Fruit fly (Drosophila melanogaster) whole organism, embryonic: Measurements from ENCODE around the gene CG43319.

ENCODE experiments used
- BEAF-32 ChIP-seq: fragments of 200-800 bp; sonication (Bioruptor generic); optimal IDR thresholded peaks from 3 replicates; lab custom pipeline; 2017; ENCODE audit warnings: missing biosample characterization, missing genetic modification characterization, mild to moderate bottlenecking, moderate library complexity, missing genetic modification reagents
- CG10654 ChIP-seq: fragments of 200-800 bp; sonication (Bioruptor generic); optimal IDR thresholded peaks from 2 replicates; lab custom pipeline; 2016; ENCODE audit warnings: missing biosample characterization, missing genetic modification characterization
- CG10959 ChIP-seq: fragments of 200-800 bp; sonication (Bioruptor generic); IDR thresholded peaks from 2 replicates; pipeline ENCODE4 v1.3.6; 2022; ENCODE audit warnings: missing biosample characterization, missing genetic modification characterization
- CG12659 ChIP-seq: fragments of 200-800 bp; sonication (Bioruptor generic); optimal IDR thresholded peaks from 3 replicates; lab custom pipeline; 2017; ENCODE audit warnings: mild to moderate bottlenecking, missing biosample characterization, missing genetic modification reagents, missing genetic modification characterization
- CG15073 ChIP-seq: fragments of 200-800 bp; sonication (Bioruptor generic); optimal IDR thresholded peaks from 2 replicates; lab custom pipeline; 2016; ENCODE audit warnings: missing biosample characterization, missing genetic modification characterization
- CG2120 ChIP-seq: fragments of 200-800 bp; sonication (Bioruptor generic); optimal IDR thresholded peaks from 3 replicates; lab custom pipeline; 2016; ENCODE audit warnings: missing biosample characterization, missing genetic modification characterization
- CG34422 ChIP-seq: fragments of 200-800 bp; sonication (Bioruptor generic); IDR thresholded peaks from 3 replicates; pipeline ENCODE4 v1.3.6; 2022; ENCODE audit warnings: missing biosample characterization, missing genetic modification characterization
- CG4360 ChIP-seq: fragments of 200-800 bp; sonication (Bioruptor generic); IDR thresholded peaks from 2 replicates; pipeline ENCODE4 v1.3.6; 2022; ENCODE audit warnings: missing biosample characterization, missing genetic modification characterization
- CG4617 ChIP-seq: fragments of 200-800 bp; sonication (Bioruptor generic); optimal IDR thresholded peaks from 3 replicates; lab custom pipeline; 2016; ENCODE audit warnings: missing biosample characterization, missing genetic modification characterization, borderline replicate concordance
- CG6689 ChIP-seq: fragments of 200-800 bp; sonication (Bioruptor generic); IDR thresholded peaks from 2 replicates; pipeline ENCODE4 v1.3.6; 2022; ENCODE audit warnings: missing biosample characterization, missing genetic modification characterization
- CG9932 ChIP-seq: fragments of 200-800 bp; sonication (Bioruptor generic); IDR thresholded peaks from 2 replicates; pipeline ENCODE4 v1.3.6; 2022; ENCODE audit warnings: missing biosample characterization, missing genetic modification characterization
- D ChIP-seq, 2 experiments: fragments of 200-800 bp in 1 of 2; fragments of >200 bp in 1 of 2; sonication (Bioruptor generic) in 1 of 2; optimal IDR thresholded peaks; 2 replicates in 1 of 2; 3 replicates in 1 of 2; lab custom pipeline; 2017; ENCODE audit warnings: mild to moderate bottlenecking in 1 of 2, missing biosample characterization in 1 of 2, missing genetic modification characterization in 1 of 2, missing genetic modification reagents in 1 of 2
- Dp ChIP-seq: fragments of 200-800 bp; sonication (Bioruptor generic); optimal IDR thresholded peaks from 2 replicates; lab custom pipeline; 2018; ENCODE audit warnings: missing biosample characterization, mild to moderate bottlenecking, missing genetic modification characterization, moderate library complexity
- E2f2 ChIP-seq: fragments of 200-800 bp; sonication (Bioruptor generic); IDR thresholded peaks from 2 replicates; pipeline ENCODE4 v1.3.6; 2022; ENCODE audit warnings: missing biosample characterization, missing genetic modification characterization
- Elba2 ChIP-seq: fragments of 200-800 bp; sonication (Bioruptor generic); optimal IDR thresholded peaks from 3 replicates; lab custom pipeline; 2016; ENCODE audit warnings: missing biosample characterization, missing genetic modification characterization
- HmgD ChIP-seq: fragments of 200-800 bp; sonication (Bioruptor generic); optimal IDR thresholded peaks from 3 replicates; lab custom pipeline; 2016; ENCODE audit warnings: missing biosample characterization, missing genetic modification characterization
- MBD-R2 ChIP-seq: fragments of 200-800 bp; sonication (Bioruptor generic); IDR thresholded peaks from 2 replicates; pipeline ENCODE4 v1.3.6; 2022; ENCODE audit warnings: missing biosample characterization, missing genetic modification characterization
- MESR4 ChIP-seq: fragments of 200-800 bp; sonication (Bioruptor generic); optimal IDR thresholded peaks from 2 replicates; lab custom pipeline; 2018; ENCODE audit warnings: missing biosample characterization, mild to moderate bottlenecking, missing genetic modification characterization, moderate library complexity
- Med ChIP-seq: fragments of 200-800 bp; sonication (Bioruptor generic); peaks from one replicate; lab custom pipeline; 2016; ENCODE audit warnings: missing biosample characterization, missing genetic modification characterization, mild to moderate bottlenecking, inconsistent platforms, moderate library complexity
- Nf-YB ChIP-seq: fragments of 200-800 bp; sonication (Bioruptor generic); optimal IDR thresholded peaks from 3 replicates; lab custom pipeline; 2019; ENCODE audit warnings: missing biosample characterization, mild to moderate bottlenecking, missing genetic modification characterization, moderate library complexity
- Nf-YC ChIP-seq: fragments of 200-800 bp; optimal IDR thresholded peaks from 3 replicates; lab custom pipeline; 2019; ENCODE audit warnings: missing biosample characterization, mild to moderate bottlenecking, missing genetic modification characterization, moderate library complexity
- Optix ChIP-seq: fragments of 200-800 bp; sonication (Bioruptor generic); IDR thresholded peaks from 3 replicates; pipeline ENCODE4 v1.3.6; 2022; ENCODE audit warnings: missing biosample characterization, missing genetic modification characterization
- Poxn ChIP-seq: fragments of 200-800 bp; sonication (Bioruptor generic); IDR thresholded peaks from 2 replicates; pipeline ENCODE4 v1.3.6; 2022; ENCODE audit warnings: missing biosample characterization, missing genetic modification characterization
- Sry-δ ChIP-seq: fragments of 200-800 bp; sonication (Bioruptor generic); optimal IDR thresholded peaks from 2 replicates; lab custom pipeline; 2016; ENCODE audit warnings: missing biosample characterization, missing genetic modification characterization
- Ssrp ChIP-seq: fragments of 200-800 bp; sonication (Bioruptor generic); optimal IDR thresholded peaks from 2 replicates; lab custom pipeline; 2018; ENCODE audit warnings: missing biosample characterization, mild to moderate bottlenecking, missing genetic modification characterization, moderate library complexity
- Trl ChIP-seq, 3 experiments: fragments of >200 bp in 2 of 3; fragments of 200-800 bp in 1 of 3; sonication (Bioruptor generic) in 1 of 3; optimal IDR thresholded peaks; 2 replicates in 1 of 3; 3 replicates in 2 of 3; lab custom pipeline; 2016 to 2017; ENCODE audit warnings: missing biosample characterization in 1 of 3, missing genetic modification characterization in 1 of 3
- bab2 ChIP-seq: fragments of 200-800 bp; sonication (Bioruptor generic); optimal IDR thresholded peaks from 2 replicates; lab custom pipeline; 2016; ENCODE audit warnings: missing biosample characterization, missing genetic modification characterization
- bbx ChIP-seq: fragments of 200-800 bp; sonication (Bioruptor generic); IDR thresholded peaks from 2 replicates; pipeline ENCODE4 v1.3.6; 2022; ENCODE audit warnings: missing biosample characterization, missing genetic modification characterization; ENCODE audit not compliant: partially characterized antibody
- chinmo ChIP-seq: fragments of 200-800 bp; sonication (Bioruptor generic); IDR thresholded peaks from 4 replicates; pipeline ENCODE4 v1.3.6; 2022; ENCODE audit warnings: missing biosample characterization, missing genetic modification characterization; ENCODE audit not compliant: partially characterized antibody
- ci ChIP-seq: fragments of 200-800 bp; sonication (Bioruptor generic); IDR thresholded peaks from 3 replicates; pipeline ENCODE4 v1.3.6; 2022; ENCODE audit warnings: missing biosample characterization, missing genetic modification characterization
- emc ChIP-seq: fragments of 200-800 bp; sonication (Bioruptor generic); optimal IDR thresholded peaks from 2 replicates; lab custom pipeline; 2016; ENCODE audit warnings: missing biosample characterization, missing genetic modification characterization
- en ChIP-seq: fragments of 200-800 bp; sonication (Bioruptor generic); optimal IDR thresholded peaks from 2 replicates; lab custom pipeline; 2016; ENCODE audit warnings: missing biosample characterization, missing genetic modification characterization
- gfzf ChIP-seq: fragments of 200-800 bp; sonication (Bioruptor generic); optimal IDR thresholded peaks from 2 replicates; lab custom pipeline; 2016; ENCODE audit warnings: missing biosample characterization, mild to moderate bottlenecking, missing genetic modification characterization, moderate library complexity
- grau ChIP-seq: fragments of 200-800 bp; optimal IDR thresholded peaks from 3 replicates; lab custom pipeline; 2019; ENCODE audit warnings: missing biosample characterization, mild to moderate bottlenecking, missing genetic modification characterization, moderate library complexity
- hb ChIP-seq: fragments of 200-800 bp; sonication (Bioruptor generic); IDR thresholded peaks from 3 replicates; pipeline ENCODE4 v1.3.6; 2022; ENCODE audit warnings: missing biosample characterization, missing genetic modification characterization; ENCODE audit not compliant: partially characterized antibody
- insv ChIP-seq, 2 experiments: fragments of 200-800 bp; sonication (Bioruptor generic); optimal IDR thresholded peaks; 3 replicates each; lab custom pipeline; 2016 to 2018; ENCODE audit warnings: missing biosample characterization in 2 of 2, missing genetic modification characterization in 2 of 2
- kah ChIP-seq: fragments of 200-800 bp; sonication (Bioruptor generic); optimal IDR thresholded peaks from 2 replicates; lab custom pipeline; 2018; ENCODE audit warnings: missing biosample characterization, mild to moderate bottlenecking, missing genetic modification characterization
- pfk ChIP-seq: fragments of 200-800 bp; sonication (Bioruptor generic); optimal IDR thresholded peaks from 2 replicates; lab custom pipeline; 2018; ENCODE audit warnings: missing biosample characterization, mild to moderate bottlenecking, missing genetic modification characterization, moderate library complexity
- pzg ChIP-seq: fragments of 200-800 bp; sonication (Bioruptor generic); optimal IDR thresholded peaks from 3 replicates; lab custom pipeline; 2018; ENCODE audit warnings: missing biosample characterization, mild to moderate bottlenecking, missing genetic modification characterization, moderate library complexity
- repo ChIP-seq: fragments of 200-800 bp; sonication (Bioruptor generic); optimal IDR thresholded peaks from 2 replicates; lab custom pipeline; 2016; ENCODE audit warnings: missing biosample characterization, missing genetic modification characterization
- salm ChIP-seq: fragments of 200-800 bp; sonication (Bioruptor generic); optimal IDR thresholded peaks from 2 replicates; lab custom pipeline; 2018; ENCODE audit warnings: missing biosample characterization, mild to moderate bottlenecking, missing genetic modification characterization
- sob ChIP-seq: fragments of 200-800 bp; sonication (Bioruptor generic); IDR thresholded peaks from 2 replicates; pipeline ENCODE4 v1.3.6; 2022; ENCODE audit warnings: missing biosample characterization, missing genetic modification characterization
- stc ChIP-seq: fragments of 200-800 bp; sonication (Bioruptor generic); IDR thresholded peaks from 2 replicates; pipeline ENCODE4 v1.3.6; 2022; ENCODE audit warnings: missing biosample characterization, missing genetic modification characterization
- tup ChIP-seq: fragments of 200-800 bp; sonication (Bioruptor generic); optimal IDR thresholded peaks from 2 replicates; lab custom pipeline; 2016; ENCODE audit warnings: missing biosample characterization, mild to moderate bottlenecking, missing genetic modification characterization, moderate library complexity
- unc-4 ChIP-seq: fragments of 200-800 bp; sonication (Bioruptor generic); IDR thresholded peaks from 2 replicates; pipeline ENCODE4 v1.3.6; 2022; ENCODE audit warnings: missing biosample characterization, missing genetic modification characterization; ENCODE audit not compliant: partially characterized antibody
- vvl ChIP-seq: fragments of 200-800 bp; sonication (Bioruptor generic); IDR thresholded peaks from 2 replicates; pipeline ENCODE4 v1.3.6; 2022; ENCODE audit warnings: missing biosample characterization, missing genetic modification characterization
- zen2 ChIP-seq: fragments of 200-800 bp; sonication (Bioruptor generic); IDR thresholded peaks from 3 replicates; pipeline ENCODE4 v1.3.6; 2022; ENCODE audit warnings: missing biosample characterization, missing genetic modification characterization; ENCODE audit not compliant: partially characterized antibody

Gene CG43319

DNA sequence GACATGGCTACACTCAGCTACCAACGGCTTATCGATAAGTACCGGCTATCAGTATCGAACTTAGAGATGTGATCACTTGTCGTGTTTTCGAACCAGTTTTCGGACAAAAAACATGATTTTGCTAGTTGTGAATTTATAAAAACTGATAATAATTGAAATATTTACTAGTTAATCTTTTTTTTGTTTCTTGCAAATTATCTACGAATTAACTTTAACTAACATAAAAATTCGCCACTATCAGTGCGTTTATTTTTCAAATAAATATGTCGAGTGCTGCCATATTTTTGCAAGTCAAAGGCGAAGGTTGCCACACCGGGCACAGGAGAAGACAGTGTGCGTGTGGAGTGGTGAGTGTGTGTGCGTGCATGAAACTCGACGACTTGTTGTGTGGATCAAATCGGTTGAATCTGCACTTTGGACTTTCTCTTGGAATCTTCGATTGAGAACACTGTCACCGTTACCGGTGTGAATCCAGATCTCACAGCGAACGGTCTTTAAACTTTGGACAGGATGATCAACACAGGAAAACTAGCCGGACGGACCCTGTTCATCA lies 16.9 kb upstream of the CG43319 start, which contains the start of gene Hsdl2 (continued):
- TF ChIP-seq Sry-δ (GFP tag; lab: Kevin White, UChicago), result peak; percentile 86
- TF ChIP-seq Nf-YB (GFP tag; lab: Kevin White, UChicago), result peak; percentile 24
- no peak for TF ChIP-seq stc (GFP tag; lab: Robert Waterston, UW)
- TF ChIP-seq Poxn, result no peak
- no peak for TF ChIP-seq grau
- peak; percentile 76 for TF ChIP-seq CG2120 (GFP tag; lab: Kevin White, UChicago)
- TF ChIP-seq insv (GFP tag; optimal IDR thresholded peaks at IDR 0.05; lab: Kevin White, UChicago), result no peak
- peak in 1 of 2 experiments; percentile 8 for TF ChIP-seq Trl (optimal IDR thresholded peaks at IDR 0.05; lab: Kevin White, UChicago)
- peak; percentile 3 for TF ChIP-seq Trl (GFP tag; optimal IDR thresholded peaks at IDR 0.05; lab: Kevin White, UChicago)

DNA sequence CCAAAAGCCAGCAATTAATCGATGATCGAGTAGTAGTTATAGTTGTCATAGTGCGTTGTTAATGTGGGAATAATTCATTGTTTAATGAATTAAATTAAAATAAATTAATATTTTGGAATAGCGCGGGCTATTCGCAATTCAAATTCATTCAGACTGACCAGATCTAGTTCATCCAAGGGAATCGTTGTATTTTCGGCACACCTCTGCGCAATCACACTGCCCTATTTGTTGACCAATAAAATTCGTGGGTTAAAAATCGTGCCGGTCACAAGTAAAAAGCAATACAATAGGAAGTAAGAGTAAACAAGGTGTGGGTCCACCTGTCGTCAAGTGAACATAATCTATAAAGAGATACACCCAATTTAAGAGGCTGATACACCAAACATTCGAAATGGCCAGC lies 15.1 kb upstream of the CG43319 start, which contains the start of gene CG12883:
TSS of gene CG12883 (plus strand) at position 273 of the 400 bp plus-strand sequence.
- no peak for TF ChIP-seq sob (GFP tag; lab: Robert Waterston, UW)
- TF ChIP-seq MESR4 (GFP tag; lab: Kevin White, UChicago), result peak; percentile 46
- TF ChIP-seq salm (tag; lab: Kevin White, UChicago), result no peak
- TF ChIP-seq zen2 (GFP tag; lab: Robert Waterston, UW), result no peak
- TF ChIP-seq kah (GFP tag; lab: Kevin White, UChicago), result no peak
- no peak for TF ChIP-seq Optix (GFP tag; lab: Robert Waterston, UW)
- TF ChIP-seq ci (GFP tag; lab: Robert Waterston, UW), result 0 out of 3 replicates have a peak, but pooled peaks have one; percentile 12
- TF ChIP-seq chinmo (GFP tag; lab: Robert Waterston, UW), result 0 out of 4 replicates have a peak, but pooled peaks have one; percentile 16
- peak; percentile 74 for TF ChIP-seq gfzf (GFP tag; lab: Kevin White, UChicago)
- no peak for TF ChIP-seq Med (GFP tag; lab: Kevin White, UChicago)
- no peak for TF ChIP-seq Ssrp
- TF ChIP-seq CG34422 (GFP tag; lab: Robert Waterston, UW), result peak; percentile 14; the same call in 1 of the 3 replicates
- no peak for TF ChIP-seq HmgD
- no peak for TF ChIP-seq CG15073 (GFP tag; lab: Kevin White, UChicago)
- peak; percentile 84 for TF ChIP-seq Nf-YB (GFP tag; lab: Kevin White, UChicago)
- no peak for TF ChIP-seq pfk
- no peak for TF ChIP-seq CG10654 (GFP tag; lab: Kevin White, UChicago)
- TF ChIP-seq CG4360 (GFP tag; lab: Robert Waterston, UW), result no peak
- 0 out of 2 replicates have a peak, but pooled peaks have one; percentile 33 for TF ChIP-seq unc-4 (GFP tag; lab: Robert Waterston, UW)
- TF ChIP-seq bbx (GFP tag; lab: Robert Waterston, UW), result peak; percentile 8; the same call in 1 of the 2 replicates
- no peak for TF ChIP-seq bab2 (GFP tag; lab: Kevin White, UChicago)
- no peak for TF ChIP-seq CG9932 (GFP tag; lab: Robert Waterston, UW)
- peak; percentile 12 for TF ChIP-seq BEAF-32
- TF ChIP-seq CG4617 (GFP tag; lab: Kevin White, UChicago), result peak; percentile 3
- no peak for TF ChIP-seq tup (GFP tag; lab: Kevin White, UChicago)
- peak; percentile 54; the same call in 1 of the 2 replicates for TF ChIP-seq vvl
- no peak for TF ChIP-seq emc (GFP tag; lab: Kevin White, UChicago)
- peak; percentile 84 for TF ChIP-seq Nf-YC (tag; lab: Kevin White, UChicago)
- TF ChIP-seq E2f2 (GFP tag; lab: Robert Waterston, UW), result peak; percentile 90
- TF ChIP-seq D (optimal IDR thresholded peaks at IDR 0.05; lab: Kevin White, UChicago), result no peak
- no peak for TF ChIP-seq D (GFP tag; optimal IDR thresholded peaks at IDR 0.05; lab: Kevin White, UChicago)
- no peak for TF ChIP-seq CG10959 (GFP tag; lab: Robert Waterston, UW)
- TF ChIP-seq CG6689, result no peak
- no peak for TF ChIP-seq hb (GFP tag; lab: Robert Waterston, UW)
- TF ChIP-seq Dp, result peak; percentile 82
- TF ChIP-seq CG12659 (GFP tag; lab: Kevin White, UChicago), result peak; percentile 5
- peak; percentile 59 for TF ChIP-seq pzg (GFP tag; lab: Kevin White, UChicago)
- no peak for TF ChIP-seq en (GFP tag; lab: Kevin White, UChicago)
- peak; percentile 66 for TF ChIP-seq MBD-R2 (GFP tag; lab: Robert Waterston, UW)
- peak; percentile 63 for TF ChIP-seq Elba2 (GFP tag; lab: Kevin White, UChicago)
- no peak for TF ChIP-seq repo
